Fruit fly (Drosophila melanogaster) S2 (cell line): Measurements from ENCODE around the gene CG17327.

ENCODE experiments used
- CG8478 ChIP-seq: fragments of >200 bp; optimal IDR thresholded peaks from 2 replicates; lab custom pipeline; 2018
- CTCF ChIP-seq, 2 experiments: fragments of >200 bp; optimal IDR thresholded peaks; 2 replicates each; lab custom pipeline; 2018

dm6 chr3R:12993018-12993417 lies 4.5 kb downstream of the CG17327 start, which contains the start of gene yellow-f:
- TF ChIP-seq CG8478 (lab: Kevin White, UChicago) (no peak), CTCF (optimal IDR thresholded peaks at IDR 0.05; lab: Kevin White, UChicago) (no peak)
